Worm (Caenorhabditis elegans): Measurements from ENCODE around the gene ZK892.6.

ZK892.6 gene

DNA sequence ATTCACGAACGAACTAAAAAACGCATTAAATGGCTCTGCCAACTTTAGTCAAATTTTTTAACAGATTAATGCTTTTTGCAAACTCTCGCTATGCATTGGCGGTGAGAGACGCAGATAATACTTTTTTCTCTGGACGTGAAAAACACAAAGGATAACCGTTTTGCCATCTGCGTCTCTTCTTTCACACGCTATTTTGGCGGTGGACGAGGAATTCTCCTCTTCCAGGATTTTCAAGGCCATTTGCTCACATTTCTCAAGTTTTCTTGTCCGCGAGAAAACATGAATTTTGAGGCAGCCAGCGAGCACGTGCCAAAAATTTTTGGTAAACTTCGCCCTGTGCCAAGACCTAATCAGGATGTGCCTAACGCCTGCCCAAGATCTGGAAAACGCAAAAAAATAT, 48.9 kb downstream of the ZK892.6 start (continued):
- peak; percentile 82 for TF ChIP-seq nhr-71 (tag; optimal IDR thresholded peaks at IDR 0.05)
- no peak for TF ChIP-seq fos-1 (tag; optimal IDR thresholded peaks at IDR 0.05)
- no peak for TF ChIP-seq unc-62 (GFP tag; optimal IDR thresholded peaks at IDR 0.05)
- no peak for TF ChIP-seq alr-1 (tag; optimal IDR thresholded peaks at IDR 0.05; ENCODE audit: borderline replicate concordance)
- no peak for TF ChIP-seq nhr-84 (tag; optimal IDR thresholded peaks at IDR 0.05)
- peak; percentile 48 for TF ChIP-seq lin-15B (tag; optimal IDR thresholded peaks at IDR 0.05)
- TF ChIP-seq nhr-90 (tag; optimal IDR thresholded peaks at IDR 0.05; ENCODE audit: poor library complexity), result no peak
- no peak for TF ChIP-seq hpl-2 (GFP tag; optimal IDR thresholded peaks at IDR 0.05)
- TF ChIP-seq rnt-1 (tag; optimal IDR thresholded peaks at IDR 0.05), result peak; percentile 84
- no peak for TF ChIP-seq ets-5 (GFP tag; IDR thresholded peaks at IDR 0.05)
- no peak for TF ChIP-seq elt-2 (tag; optimal IDR thresholded peaks at IDR 0.05)
- no peak for TF ChIP-seq snpc-4 (tag; optimal IDR thresholded peaks at IDR 0.05)
- no peak for TF ChIP-seq hlh-4 (tag; optimal IDR thresholded peaks at IDR 0.05)
- TF ChIP-seq ceh-90 (tag; optimal IDR thresholded peaks at IDR 0.05), result peak; percentile 68
- TF ChIP-seq pqm-1 (tag; optimal IDR thresholded peaks at IDR 0.05), result no peak
- TF ChIP-seq nhr-76 (tag; optimal IDR thresholded peaks at IDR 0.05), result no peak
- TF ChIP-seq dpl-1 (GFP tag; optimal IDR thresholded peaks at IDR 0.05), result peak; percentile 25 to 45 (median 37)
- peak; percentile 68 for TF ChIP-seq tbx-2 (tag; optimal IDR thresholded peaks at IDR 0.05)
- TF ChIP-seq unc-98 (GFP tag; IDR thresholded peaks at IDR 0.05), result peak; percentile 55; the same call in 1 of the 2 replicates
- no peak for TF ChIP-seq blmp-1 (tag; optimal IDR thresholded peaks at IDR 0.05)
- peak in 1 of 2 experiments; percentile 1 for TF ChIP-seq mdl-1 (tag; optimal IDR thresholded peaks at IDR 0.05)
- TF ChIP-seq sup-37 (GFP tag; optimal IDR thresholded peaks at IDR 0.05), result no peak
- TF ChIP-seq irx-1 (tag; optimal IDR thresholded peaks at IDR 0.05), result peak; percentile 39
- peak; percentile 57 for TF ChIP-seq nhr-19 (GFP tag; conservative IDR thresholded peaks at IDR 0.05)
- no peak for TF ChIP-seq fkh-4 (tag; optimal IDR thresholded peaks at IDR 0.05; ENCODE audit: borderline replicate concordance)
- peak; percentile 9 for TF ChIP-seq C04F5.9 (tag; optimal IDR thresholded peaks at IDR 0.05)
- peak; percentile 33 to 41 for TF ChIP-seq lin-35 (GFP tag; optimal IDR thresholded peaks at IDR 0.05)
- no peak for TF ChIP-seq pag-3 (tag; optimal IDR thresholded peaks at IDR 0.05; ENCODE audit: borderline replicate concordance, insufficient read depth)
- peak; percentile 82 for TF ChIP-seq lin-14 (GFP tag; optimal IDR thresholded peaks at IDR 0.05)
- no peak for TF ChIP-seq ama-1 (optimal IDR thresholded peaks at IDR 0.05)
- TF ChIP-seq mab-9 (GFP tag; IDR thresholded peaks at IDR 0.05), result 0 out of 2 replicates have a peak, but pooled peaks have one; percentile 21
- TF ChIP-seq snu-23 (GFP tag; optimal IDR thresholded peaks at IDR 0.05), result peak; percentile 59
- peak; percentile 51 for TF ChIP-seq unc-86 (tag; optimal IDR thresholded peaks at IDR 0.05)
- no peak for TF ChIP-seq unc-130 (tag; optimal IDR thresholded peaks at IDR 0.05)
- TF ChIP-seq xbp-1 (tag; optimal IDR thresholded peaks at IDR 0.05), result peak; percentile 36
- TF ChIP-seq fkh-8 (tag; optimal IDR thresholded peaks at IDR 0.05), result peak; percentile 57
- peak; percentile 44 for TF ChIP-seq swsn-7 (tag; optimal IDR thresholded peaks at IDR 0.05)
- TF ChIP-seq lir-3 (tag; optimal IDR thresholded peaks at IDR 0.05; ENCODE audit: poor library complexity), result peak; percentile 78
- TF ChIP-seq nhr-11 (tag; optimal IDR thresholded peaks at IDR 0.05), result peak; percentile 23
- no peak for TF ChIP-seq hlh-17 (GFP tag; optimal IDR thresholded peaks at IDR 0.05; ENCODE audit: borderline replicate concordance)
- peak in 1 of 2 experiments; percentile 65 for TF ChIP-seq ztf-11 (tag; optimal IDR thresholded peaks at IDR 0.05)
- TF ChIP-seq nhr-237 (tag; optimal IDR thresholded peaks at IDR 0.05), result no peak

Data from whole organism, L1 larva.